Worm (Caenorhabditis elegans) whole organism, L4 larva: Measurements from ENCODE around the gene nas-14.

Experiments used
- F10B5.3 ChIP-seq: sonication (generic microtip); optimal IDR thresholded peaks from 2 replicates; lab custom pipeline; 2016; ENCODE audit warnings: mild to moderate bottlenecking, missing genetic modification characterization, missing compliant biosample characterization
- F49E8.2 ChIP-seq: sonication (generic microtip); optimal IDR thresholded peaks from 2 replicates; lab custom pipeline; 2016; ENCODE audit warnings: missing compliant biosample characterization, mild to moderate bottlenecking, missing genetic modification characterization, borderline replicate concordance
- R02D3.7 ChIP-seq: fragments of 150-350 bp; sonication (generic microtip); optimal IDR thresholded peaks from 3 replicates; lab custom pipeline; 2014; ENCODE audit warnings: missing biosample characterization, missing genetic modification characterization
- T26A8.4 ChIP-seq: fragments of 200-800 bp; sonication (Bioruptor generic); IDR thresholded peaks from 2 replicates; pipeline ENCODE4 v1.3.6; 2022; ENCODE audit warnings: missing genetic modification characterization, missing compliant biosample characterization
- Y48G9A.11 ChIP-seq: fragments of 200-800 bp; sonication (Bioruptor generic); IDR thresholded peaks from 2 replicates; pipeline ENCODE4 v1.3.6; 2022; ENCODE audit warnings: missing genetic modification reagents, missing genetic modification characterization, missing compliant biosample characterization
- Y75B8A.6 ChIP-seq: fragments of 200-800 bp; sonication (Bioruptor generic); IDR thresholded peaks from 2 replicates; pipeline ENCODE4 v1.3.6; 2022; ENCODE audit warnings: missing genetic modification reagents, missing genetic modification characterization, missing compliant biosample characterization
- aha-1 ChIP-seq: fragments of 150-350 bp; peaks from one replicate; lab custom pipeline; 2014; ENCODE audit warnings: missing biosample characterization, missing genetic modification characterization
- aly-2 ChIP-seq: sonication (generic microtip); optimal IDR thresholded peaks from 2 replicates; lab custom pipeline; 2018; ENCODE audit warnings: missing biosample characterization, missing genetic modification characterization
- ama-1 ChIP-seq: fragments of 150-350 bp; optimal IDR thresholded peaks from 2 replicates; lab custom pipeline; 2014; ENCODE audit warnings: inconsistent platforms, mixed read lengths
- attf-4 ChIP-seq: sonication (generic microtip); optimal IDR thresholded peaks from 3 replicates; lab custom pipeline; 2017; ENCODE audit warnings: missing biosample characterization, missing genetic modification characterization
- ceh-82 ChIP-seq: sonication (generic microtip); optimal IDR thresholded peaks from 2 replicates; lab custom pipeline; 2017; ENCODE audit warnings: missing biosample characterization, missing genetic modification characterization
- ctbp-1 ChIP-seq: fragments of 200-800 bp; sonication (Bioruptor generic); IDR thresholded peaks from 2 replicates; pipeline ENCODE4 v1.3.6; 2022; ENCODE audit warnings: missing genetic modification reagents, missing genetic modification characterization, missing compliant biosample characterization
- daf-16 ChIP-seq, 3 experiments: sonication (generic microtip); optimal IDR thresholded peaks; 2 replicates each; lab custom pipeline; 2016 to 2017; ENCODE audit warnings: missing genetic modification characterization in 3 of 3, missing genetic modification reagents in 3 of 3, mild to moderate bottlenecking in 2 of 3, missing compliant biosample characterization in 2 of 3, missing biosample characterization in 1 of 3, moderate library complexity in 1 of 3
- dmd-6 ChIP-seq: fragments of 200-800 bp; sonication (Bioruptor generic); IDR thresholded peaks from 2 replicates; pipeline ENCODE4 v1.3.6; 2022; ENCODE audit warnings: missing genetic modification reagents, missing genetic modification characterization, missing compliant biosample characterization
- dpl-1 ChIP-seq: fragments of 150-350 bp; optimal IDR thresholded peaks from 2 replicates; lab custom pipeline; 2014; ENCODE audit warnings: missing biosample characterization, missing genetic modification reagents, missing genetic modification characterization
- dve-1 ChIP-seq: sonication (generic microtip); optimal IDR thresholded peaks from 2 replicates; lab custom pipeline; 2017; ENCODE audit warnings: antibody characterized with exemption, mild to moderate bottlenecking, missing genetic modification characterization, missing compliant biosample characterization; ENCODE audit not compliant: insufficient read depth
- egl-27 ChIP-seq: sonication (generic microtip); optimal IDR thresholded peaks from 3 replicates; lab custom pipeline; 2017; ENCODE audit warnings: missing biosample characterization, missing genetic modification reagents, missing genetic modification characterization
- hmg-1.1 ChIP-seq: fragments of 200-800 bp; sonication (Bioruptor generic); IDR thresholded peaks from 2 replicates; pipeline ENCODE4 v1.3.6; 2022; ENCODE audit warnings: missing genetic modification reagents, missing genetic modification characterization, missing compliant biosample characterization
- lin-13 ChIP-seq: fragments of 150-350 bp; optimal IDR thresholded peaks from 2 replicates; lab custom pipeline; 2014; ENCODE audit warnings: missing biosample characterization, missing genetic modification reagents, missing genetic modification characterization
- lin-15B ChIP-seq: fragments of 150-350 bp; sonication (generic microtip); optimal IDR thresholded peaks from 3 replicates; lab custom pipeline; 2014; ENCODE audit warnings: missing biosample characterization, missing genetic modification characterization
- lin-39 ChIP-seq: fragments of 150-350 bp; optimal IDR thresholded peaks from 2 replicates; lab custom pipeline; 2014; ENCODE audit warnings: missing biosample characterization, missing genetic modification reagents, missing genetic modification characterization
- lsy-2 ChIP-seq, 2 experiments: fragments of 150-350 bp in 1 of 2; sonication (generic microtip) in 1 of 2; optimal IDR thresholded peaks; 2 replicates each; lab custom pipeline; 2014 to 2017; ENCODE audit warnings: missing biosample characterization in 2 of 2, missing genetic modification characterization in 2 of 2
- mes-2 ChIP-seq: sonication (generic microtip); optimal IDR thresholded peaks from 2 replicates; lab custom pipeline; 2016; ENCODE audit warnings: missing genotype, mild to moderate bottlenecking, missing genetic modification characterization, missing compliant biosample characterization; ENCODE audit not compliant: poor library complexity, severe bottlenecking
- mxl-3 ChIP-seq: fragments of 200-800 bp; sonication (Bioruptor generic); optimal IDR thresholded peaks from 2 replicates; lab custom pipeline; 2018; ENCODE audit warnings: mild to moderate bottlenecking, missing genetic modification characterization, missing compliant biosample characterization
- nhr-10 ChIP-seq: fragments of 150-350 bp; optimal IDR thresholded peaks from 2 replicates; lab custom pipeline; 2014; ENCODE audit warnings: missing biosample characterization, missing genetic modification characterization
- nhr-102 ChIP-seq: sonication (generic microtip); optimal IDR thresholded peaks from 2 replicates; lab custom pipeline; 2016; ENCODE audit warnings: mild to moderate bottlenecking, missing genetic modification characterization, moderate library complexity, missing compliant biosample characterization
- nhr-111 ChIP-seq: fragments of 200-800 bp; sonication (Bioruptor generic); optimal IDR thresholded peaks from 2 replicates; lab custom pipeline; 2018; ENCODE audit warnings: mild to moderate bottlenecking, missing genetic modification characterization, missing compliant biosample characterization
- nhr-28 ChIP-seq: fragments of 150-350 bp; optimal IDR thresholded peaks from 2 replicates; lab custom pipeline; 2014; ENCODE audit warnings: missing biosample characterization, missing genetic modification characterization
- nhr-41 ChIP-seq: fragments of 200-800 bp; sonication (Bioruptor generic); IDR thresholded peaks from 2 replicates; pipeline ENCODE4 v1.3.6; 2022; ENCODE audit warnings: missing genetic modification reagents, missing genetic modification characterization, missing compliant biosample characterization
- nhr-48 ChIP-seq: sonication (generic microtip); optimal IDR thresholded peaks from 2 replicates; lab custom pipeline; 2016; ENCODE audit warnings: mild to moderate bottlenecking, missing genetic modification characterization, missing compliant biosample characterization
- nhr-6 ChIP-seq: fragments of 150-350 bp; optimal IDR thresholded peaks from 2 replicates; lab custom pipeline; 2014; ENCODE audit warnings: missing biosample characterization, missing genetic modification characterization
- nhr-77 ChIP-seq: fragments of 150-350 bp; optimal IDR thresholded peaks from 2 replicates; lab custom pipeline; 2014; ENCODE audit warnings: missing biosample characterization, missing genetic modification characterization
- rbr-2 ChIP-seq: sonication (generic microtip); optimal IDR thresholded peaks from 2 replicates; lab custom pipeline; 2016; ENCODE audit warnings: missing genotype, missing genetic modification characterization, missing compliant biosample characterization
- skn-1 ChIP-seq: fragments of 150-350 bp; optimal IDR thresholded peaks from 2 replicates; lab custom pipeline; 2014; ENCODE audit warnings: missing biosample characterization, missing genetic modification characterization
- tag-97 ChIP-seq: fragments of 200-800 bp; sonication (Bioruptor generic); IDR thresholded peaks from 2 replicates; pipeline ENCODE4 v1.3.6; 2022; ENCODE audit warnings: missing genetic modification characterization, missing compliant biosample characterization
- tra-1 ChIP-seq: fragments of 200-800 bp; sonication (Bioruptor generic); IDR thresholded peaks from 2 replicates; pipeline ENCODE4 v1.3.6; 2022; ENCODE audit warnings: missing genetic modification reagents, missing genetic modification characterization, missing compliant biosample characterization
- zip-11 ChIP-seq: fragments of 200-800 bp; sonication (Bioruptor generic); IDR thresholded peaks from 2 replicates; pipeline ENCODE4 v1.3.6; 2022; ENCODE audit warnings: missing genetic modification characterization, missing compliant biosample characterization

Gene nas-14

DNA sequence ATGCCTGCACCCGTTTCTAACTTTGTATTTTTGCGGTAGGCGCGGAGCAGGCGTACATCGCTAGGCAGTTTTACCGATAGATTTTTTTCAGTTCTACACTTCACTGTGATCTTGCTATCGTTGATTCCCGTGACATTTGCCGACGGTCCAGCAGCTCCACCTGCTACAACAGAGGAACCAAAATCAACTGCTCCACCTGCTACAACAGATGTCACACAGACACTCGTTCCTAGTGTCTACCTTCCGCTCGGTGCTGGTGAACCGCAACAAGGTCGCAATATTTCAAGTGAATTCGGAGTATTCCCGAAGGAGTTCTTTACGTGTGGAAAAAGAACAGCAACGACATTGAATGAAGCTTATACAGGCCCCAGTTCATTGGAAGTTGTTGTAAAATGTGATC is 19.7 kb downstream of the nas-14 start:
- TF ChIP-seq F49E8.2, result no peak
- no peak for TF ChIP-seq ceh-82 (tag; lab: Kevin White, UChicago)
- no peak for TF ChIP-seq skn-1 (tag; lab: Kevin White, UChicago)
- TF ChIP-seq attf-4 (tag; lab: Kevin White, UChicago), result no peak
- no peak for TF ChIP-seq tag-97 (GFP tag; lab: Robert Waterston, UW)
- no peak for TF ChIP-seq nhr-10 (tag; lab: Kevin White, UChicago)
- TF ChIP-seq nhr-111 (GFP tag; lab: Kevin White, UChicago), result no peak
- TF ChIP-seq lin-39 (tag; lab: Kevin White, UChicago), result no peak
- no peak for TF ChIP-seq lsy-2 (tag; optimal IDR thresholded peaks at IDR 0.05; lab: Kevin White, UChicago)
- TF ChIP-seq nhr-41, result no peak
- TF ChIP-seq lin-13 (GFP tag; lab: Kevin White, UChicago), result no peak
- no peak for TF ChIP-seq dve-1 (tag; lab: Kevin White, UChicago)
- no peak for TF ChIP-seq nhr-102 (tag; lab: Kevin White, UChicago)
- TF ChIP-seq nhr-6, result no peak
- TF ChIP-seq nhr-48 (tag; lab: Kevin White, UChicago), result no peak
- TF ChIP-seq rbr-2 (tag; lab: Kevin White, UChicago), result no peak

- no peak for TF ChIP-seq F10B5.3
- TF ChIP-seq nhr-111 (GFP tag; lab: Kevin White, UChicago), result no peak
- TF ChIP-seq tra-1 (GFP tag; lab: Robert Waterston, UW), result no peak
- no peak for TF ChIP-seq nhr-102 (tag; lab: Kevin White, UChicago)
- TF ChIP-seq attf-4 (tag; lab: Kevin White, UChicago), result no peak
- TF ChIP-seq Y48G9A.11, result no peak
- TF ChIP-seq ama-1, result no peak
- no peak for TF ChIP-seq nhr-41
- TF ChIP-seq dmd-6 (GFP tag; lab: Robert Waterston, UW), result no peak
- TF ChIP-seq ctbp-1, result no peak
- TF ChIP-seq dpl-1, result no peak
- no peak for TF ChIP-seq egl-27
- TF ChIP-seq R02D3.7 (tag; lab: Kevin White, UChicago), result no peak
- no peak for TF ChIP-seq daf-16 (GFP tag; optimal IDR thresholded peaks at IDR 0.05; lab: Kevin White, UChicago)
- no peak for TF ChIP-seq daf-16 (tag; optimal IDR thresholded peaks at IDR 0.05; lab: Kevin White, UChicago)
- no peak for TF ChIP-seq mxl-3 (GFP tag; lab: Kevin White, UChicago)
- TF ChIP-seq, all 104 proteins: peak for 0
Measured at ce11 chrIV:13193239-13193638, 22.9 kb downstream of the nas-14 start, which contains the start of gene F58D2.5. TSS of gene F58D2.5 (minus strand) at chrIV:13193339.

DNA sequence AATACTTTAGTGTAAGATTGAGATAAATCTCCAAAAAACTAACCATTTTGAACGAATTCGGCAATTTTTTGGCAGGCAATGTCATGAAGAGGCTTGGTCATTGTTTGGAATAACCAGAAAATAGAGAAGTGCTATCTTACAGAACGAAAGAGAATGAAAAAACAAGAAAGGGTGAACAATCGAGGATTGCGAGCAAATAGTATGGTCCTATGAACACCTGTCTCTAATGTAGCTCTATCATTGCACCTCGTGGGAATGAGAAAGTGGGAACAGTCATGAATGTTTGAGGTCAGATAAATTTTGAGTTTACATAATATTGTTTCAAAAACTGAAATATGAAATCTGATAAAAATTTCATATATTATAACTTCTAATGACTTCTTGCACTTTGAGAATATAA is 26.9 kb downstream of the nas-14 start, which contains the start of gene C48D1.1:
Gene C48D1.1 (minus strand): TSS at position 101 of the 400 bp plus-strand sequence.
- TF ChIP-seq aha-1 (tag; lab: Kevin White, UChicago), result peak; percentile 49
- no peak for TF ChIP-seq nhr-77 (tag; lab: Kevin White, UChicago)
- no peak for TF ChIP-seq daf-16 (GFP tag; optimal IDR thresholded peaks at IDR 0.05; lab: Kevin White, UChicago)
- no peak for TF ChIP-seq daf-16 (tag; optimal IDR thresholded peaks at IDR 0.05; lab: Kevin White, UChicago)
- TF ChIP-seq lin-15B (tag; lab: Kevin White, UChicago), result no peak
- TF ChIP-seq, all 104 proteins: peak for 1

DNA sequence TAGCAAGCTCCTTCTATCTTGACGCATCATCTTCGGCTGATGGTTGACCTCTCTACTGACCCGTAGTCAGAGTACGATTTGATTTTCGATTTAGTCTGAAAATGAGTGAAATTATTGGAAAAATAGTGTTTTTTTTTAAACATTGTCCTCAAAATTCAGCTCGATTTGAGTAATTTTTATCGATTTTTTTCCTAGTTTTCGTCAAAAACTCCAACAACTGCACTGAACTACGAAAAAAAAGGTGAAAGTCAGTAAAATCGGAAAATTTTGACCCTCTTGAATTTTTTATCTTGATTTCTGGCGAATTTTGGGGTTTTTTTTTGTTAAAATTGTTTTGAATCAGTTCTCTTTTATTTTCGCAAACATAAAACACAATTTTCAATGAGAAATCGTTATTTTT is 33.7 kb downstream of the nas-14 start, which contains the start of gene ced-3:
Gene ced-3 (minus strand): TSS at position 101 of the 400 bp plus-strand sequence.
- TF ChIP-seq hmg-1.1 (GFP tag; lab: Robert Waterston, UW) (no peak), aly-2 (tag; lab: Kevin White, UChicago) (no peak), nhr-28 (tag; lab: Kevin White, UChicago) (no peak), nhr-48 (tag; lab: Kevin White, UChicago) (no peak), zip-11 (GFP tag; lab: Robert Waterston, UW) (no peak), T26A8.4 (GFP tag; lab: Robert Waterston, UW) (no peak), mes-2 (tag; lab: Kevin White, UChicago) (no peak), Y75B8A.6 (GFP tag; lab: Robert Waterston, UW) (no peak)
